Fruit fly (Drosophila melanogaster): ENCODE data around the gene Pvr.

DNA sequence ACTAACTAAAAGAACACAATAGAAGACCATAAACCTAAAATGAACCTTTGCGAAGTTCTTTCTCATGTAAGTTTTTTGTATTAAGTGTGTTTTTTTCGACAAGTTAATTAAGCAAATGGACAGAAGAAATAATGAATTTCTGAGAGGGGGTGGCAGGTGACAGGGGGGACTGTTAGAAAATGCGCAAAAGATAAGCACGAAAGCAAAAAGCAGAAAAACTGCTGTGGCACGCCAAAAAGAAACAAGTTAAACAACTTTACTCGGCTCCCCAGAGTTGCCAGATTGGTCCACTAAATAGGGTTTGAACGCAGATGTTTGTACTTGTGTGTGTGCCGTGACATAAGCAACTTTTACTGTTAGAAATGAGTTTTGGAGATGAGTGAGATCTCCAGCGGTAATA, 37.2 kb upstream of the Pvr start:
- TF ChIP-seq insv (optimal IDR thresholded peaks at IDR 0.05) (no peak), psq (optimal IDR thresholded peaks at IDR 0.05) (no peak), ttk (optimal IDR thresholded peaks at IDR 0.05) (no peak), Myc (optimal IDR thresholded peaks at IDR 0.05) (no peak), h (optimal IDR thresholded peaks at IDR 0.05) (no peak), Sin3A (optimal IDR thresholded peaks at IDR 0.05) (no peak)
